Fruit fly (Drosophila melanogaster): ENCODE measurements around the gene CG31664.

- no peak for TF ChIP-seq kay (GFP tag; ENCODE audit: borderline replicate concordance)
- no peak for TF ChIP-seq cic (GFP tag; optimal IDR thresholded peaks at IDR 0.05)
- TF ChIP-seq ovo (GFP tag; optimal IDR thresholded peaks at IDR 0.05): no peak
- TF ChIP-seq CG7101 (tag; optimal IDR thresholded peaks at IDR 0.05): no peak
- TF ChIP-seq CG33017 (tag; optimal IDR thresholded peaks at IDR 0.05): no peak
- TF ChIP-seq Hr96 (GFP tag; optimal IDR thresholded peaks at IDR 0.05): no peak
- TF ChIP-seq CG12768 (GFP tag; optimal IDR thresholded peaks at IDR 0.05): no peak
- no peak for TF ChIP-seq Crg-1 (GFP tag; optimal IDR thresholded peaks at IDR 0.05)
Observed at dm6 chr2L:1793168-1793567, 33.1 kb downstream of the CG31664 start, which contains the start of gene Gr22b.

All from whole organism, adult.